Worm (Caenorhabditis elegans) whole organism, late embryonic: Measurements from ENCODE around the gene C44C1.6.

Source experiments
- ama-1 ChIP-seq: fragments of 150-350 bp; optimal IDR thresholded peaks from 2 replicates; lab custom pipeline; 2014
- elt-2 ChIP-seq: sonication (generic microtip); optimal IDR thresholded peaks from 2 replicates; lab custom pipeline; 2016; ENCODE audit warnings: missing genetic modification reagents, missing genetic modification characterization, missing compliant biosample characterization
- fkh-10 ChIP-seq: fragments of 150-350 bp; optimal IDR thresholded peaks from 2 replicates; lab custom pipeline; 2014; ENCODE audit warnings: missing biosample characterization, missing genetic modification reagents, missing genetic modification characterization
- hlh-13 ChIP-seq: fragments of 200-800 bp; sonication (Bioruptor generic); optimal IDR thresholded peaks from 2 replicates; lab custom pipeline; 2018; ENCODE audit warnings: mild to moderate bottlenecking, missing genetic modification characterization, missing compliant biosample characterization
- nhr-11 ChIP-seq: fragments of 150-350 bp; optimal IDR thresholded peaks from 2 replicates; lab custom pipeline; 2014; ENCODE audit warnings: missing biosample characterization, missing genetic modification characterization
- odd-2 ChIP-seq: sonication (generic microtip); optimal IDR thresholded peaks from 2 replicates; lab custom pipeline; 2017; ENCODE audit warnings: antibody characterized with exemption, mild to moderate bottlenecking, missing genetic modification characterization, missing compliant biosample characterization
- pha-4 ChIP-seq: fragments of 150-350 bp; optimal IDR thresholded peaks from 2 replicates; lab custom pipeline; 2018; ENCODE audit warnings: missing biosample characterization, missing genetic modification reagents, missing genetic modification characterization
- rnt-1 ChIP-seq: sonication (generic microtip); optimal IDR thresholded peaks from 2 replicates; lab custom pipeline; 2016; ENCODE audit warnings: missing genetic modification characterization, missing compliant biosample characterization

DNA sequence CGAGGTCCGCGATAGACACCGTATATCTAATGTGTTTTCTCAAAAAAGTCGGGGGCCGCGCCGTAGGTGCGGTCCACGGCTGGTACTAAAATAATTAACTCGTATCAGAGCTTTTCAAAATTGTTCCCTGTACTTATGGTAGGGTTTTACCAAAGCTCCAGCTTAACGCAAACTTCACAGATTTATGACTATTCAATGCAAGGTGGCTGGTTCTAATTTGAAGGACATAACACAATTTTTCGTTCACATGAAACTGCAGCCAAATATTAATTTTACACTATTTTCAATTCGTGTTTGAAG, 5.1 kb upstream of the C44C1.6 start:
- TF ChIP-seq ama-1 (lab: Kevin White, UChicago) (no peak), fkh-10 (GFP tag; lab: Kevin White, UChicago) (no peak), pha-4 (tag; lab: Kevin White, UChicago) (no peak), odd-2 (tag; lab: Kevin White, UChicago) (no peak), elt-2 (tag; lab: Kevin White, UChicago) (no peak), nhr-11 (tag; lab: Kevin White, UChicago) (no peak), rnt-1 (tag; lab: Kevin White, UChicago) (no peak), hlh-13 (GFP tag; lab: Kevin White, UChicago) (no peak)
